Worm (Caenorhabditis elegans): ENCODE data around the gene ndua-8.

ndua-8 gene

DNA sequence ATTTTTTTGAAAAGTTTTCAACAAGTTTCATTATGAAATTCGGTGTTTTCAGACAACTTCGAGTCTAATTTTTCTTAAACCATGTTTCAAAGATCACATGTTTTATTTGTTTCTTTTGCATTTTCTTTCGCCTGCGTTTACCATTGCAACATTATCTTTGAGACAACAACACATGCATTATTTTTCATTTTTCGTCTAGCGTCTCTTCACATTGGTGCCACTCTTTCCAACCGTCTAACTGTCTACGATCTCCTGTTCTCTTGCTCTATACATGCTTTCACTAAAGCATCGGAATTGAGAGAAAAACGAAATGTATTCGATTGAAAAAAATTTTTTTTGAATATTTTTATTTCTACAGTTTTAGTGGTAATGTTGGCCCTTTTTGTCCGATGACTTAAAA lies 49.7 kb downstream of the ndua-8 start (continued):
- no peak for TF ChIP-seq dmd-8 (GFP tag; IDR thresholded peaks at IDR 0.05)
- TF ChIP-seq hif-1 (tag; optimal IDR thresholded peaks at IDR 0.05), result no peak
- no peak for TF ChIP-seq tra-1 (GFP tag; IDR thresholded peaks at IDR 0.05)
- no peak for TF ChIP-seq spr-3 (GFP tag; optimal IDR thresholded peaks at IDR 0.05)
- TF ChIP-seq nhr-10 (tag; optimal IDR thresholded peaks at IDR 0.05), result no peak
- TF ChIP-seq spr-1 (tag; optimal IDR thresholded peaks at IDR 0.05), result no peak
- no peak for TF ChIP-seq lin-1 (GFP tag; IDR thresholded peaks at IDR 0.05)
- no peak for TF ChIP-seq aly-2 (tag; optimal IDR thresholded peaks at IDR 0.05)
- no peak for TF ChIP-seq lir-3 (tag; optimal IDR thresholded peaks at IDR 0.05)
- TF ChIP-seq ztf-11 (tag; optimal IDR thresholded peaks at IDR 0.05), result no peak
- no peak for TF ChIP-seq skn-1 (tag; optimal IDR thresholded peaks at IDR 0.05)
- no peak for TF ChIP-seq lin-15B (tag; optimal IDR thresholded peaks at IDR 0.05)
- TF ChIP-seq Y105C5A.15 (GFP tag; IDR thresholded peaks at IDR 0.05), result no peak
- no peak for TF ChIP-seq ceh-28 (tag; optimal IDR thresholded peaks at IDR 0.05)
- TF ChIP-seq nhr-102 (tag; optimal IDR thresholded peaks at IDR 0.05), result no peak
- no peak for TF ChIP-seq nhr-25 (tag; optimal IDR thresholded peaks at IDR 0.05; ENCODE audit: borderline replicate concordance, insufficient read depth)
- peak; percentile 53 for TF ChIP-seq nhr-28 (tag; optimal IDR thresholded peaks at IDR 0.05)
- no peak for TF ChIP-seq dpl-1 (GFP tag; optimal IDR thresholded peaks at IDR 0.05)
- no peak for TF ChIP-seq nhr-41 (GFP tag; IDR thresholded peaks at IDR 0.05)
- TF ChIP-seq Y48G9A.11 (GFP tag; IDR thresholded peaks at IDR 0.05), result no peak
- TF ChIP-seq fkh-10 (GFP tag; optimal IDR thresholded peaks at IDR 0.05), result no peak
- TF ChIP-seq mdl-1 (tag; optimal IDR thresholded peaks at IDR 0.05), result peak in 1 of 2 experiments; percentile 63
- TF ChIP-seq hmg-1.1 (GFP tag; IDR thresholded peaks at IDR 0.05), result 0 out of 2 replicates have a peak, but pooled peaks have one; percentile 26
- TF ChIP-seq D1046.2 (GFP tag; IDR thresholded peaks at IDR 0.05), result no peak
- peak; percentile 45 for TF ChIP-seq mes-2 (tag; optimal IDR thresholded peaks at IDR 0.05; ENCODE audit: poor library complexity, severe bottlenecking)
- no peak for TF ChIP-seq nhr-42 (GFP tag; IDR thresholded peaks at IDR 0.05)
- TF ChIP-seq madf-9 (GFP tag; conservative IDR thresholded peaks at IDR 0.05), result no peak
- no peak for TF ChIP-seq gei-8 (GFP tag; optimal IDR thresholded peaks at IDR 0.05)
- TF ChIP-seq egl-43 (GFP tag; IDR thresholded peaks at IDR 0.05), result no peak
- no peak for TF ChIP-seq ZK337.2 (GFP tag; IDR thresholded peaks at IDR 0.05)
- TF ChIP-seq zfp-3 (GFP tag; conservative IDR thresholded peaks at IDR 0.05), result no peak
- peak; percentile 51 for TF ChIP-seq mep-1 (tag; optimal IDR thresholded peaks at IDR 0.05)
- TF ChIP-seq attf-4 (tag; optimal IDR thresholded peaks at IDR 0.05), result no peak
- TF ChIP-seq dmd-9 (GFP tag; IDR thresholded peaks at IDR 0.05), result no peak
- no peak for TF ChIP-seq unc-39 (tag; optimal IDR thresholded peaks at IDR 0.05)
- TF ChIP-seq madf-5 (GFP tag; IDR thresholded peaks at IDR 0.05), result no peak
- TF ChIP-seq fos-1 (tag; optimal IDR thresholded peaks at IDR 0.05), result no peak
- TF ChIP-seq hlh-30 (tag; optimal IDR thresholded peaks at IDR 0.05; ENCODE audit: insufficient read depth), result peak; percentile 90
- peak; percentile 85 for TF ChIP-seq dve-1 (tag; optimal IDR thresholded peaks at IDR 0.05; ENCODE audit: insufficient read depth)
- TF ChIP-seq ceh-44 (GFP tag; IDR thresholded peaks at IDR 0.05), result no peak
- TF ChIP-seq daf-19 (GFP tag; conservative IDR thresholded peaks at IDR 0.05), result no peak
- no peak for TF ChIP-seq F10B5.3 (tag; optimal IDR thresholded peaks at IDR 0.05)
- no peak for TF ChIP-seq Y75B8A.6 (GFP tag; IDR thresholded peaks at IDR 0.05)
- TF ChIP-seq ceh-82 (tag; optimal IDR thresholded peaks at IDR 0.05), result no peak
- no peak for TF ChIP-seq nhr-237 (tag; optimal IDR thresholded peaks at IDR 0.05)
- no peak for TF ChIP-seq Y5F2A.4 (GFP tag; optimal IDR thresholded peaks at IDR 0.05)
- no peak for TF ChIP-seq ama-1 (optimal IDR thresholded peaks at IDR 0.05)
- no peak for TF ChIP-seq unc-130 (GFP tag; optimal IDR thresholded peaks at IDR 0.05)
- no peak for TF ChIP-seq egl-27 (tag; optimal IDR thresholded peaks at IDR 0.05)
- no peak for TF ChIP-seq lim-7 (GFP tag; IDR thresholded peaks at IDR 0.05)
- no peak for TF ChIP-seq F49E8.2 (tag; optimal IDR thresholded peaks at IDR 0.05; ENCODE audit: borderline replicate concordance)
- no peak for TF ChIP-seq set-16 (GFP tag; IDR thresholded peaks at IDR 0.05)

Measured in whole organism, L4 larva.